Fruit fly (Drosophila melanogaster) whole organism, wandering third instar larva: ENCODE results near the gene M6.

ENCODE experiments used
- Abd-B ChIP-seq: fragments of >200 bp; optimal IDR thresholded peaks from 2 replicates; lab custom pipeline; 2017; ENCODE audit warnings: missing biosample characterization, missing genetic modification characterization
- CG32264 ChIP-seq: fragments of 200-800 bp; sonication (Bioruptor generic); optimal IDR thresholded peaks from 2 replicates; lab custom pipeline; 2016; ENCODE audit warnings: missing biosample characterization, missing genetic modification characterization
- CG9705 ChIP-seq: fragments of 200-800 bp; sonication (Bioruptor generic); optimal IDR thresholded peaks from 2 replicates; lab custom pipeline; 2018; ENCODE audit warnings: missing biosample characterization, mild to moderate bottlenecking, missing genetic modification characterization
- CrebA ChIP-seq: fragments of 200-800 bp; sonication (Bioruptor generic); optimal IDR thresholded peaks from 2 replicates; lab custom pipeline; 2016; ENCODE audit warnings: missing biosample characterization, mild to moderate bottlenecking, missing genetic modification characterization, borderline replicate concordance
- Dfd ChIP-seq: fragments of >200 bp; optimal IDR thresholded peaks from 2 replicates; lab custom pipeline; 2017; ENCODE audit warnings: missing biosample characterization, missing genetic modification characterization
- Dif ChIP-seq: fragments of 200-275, 200-300 bp; sonication (Bioruptor generic); optimal IDR thresholded peaks from 2 replicates; lab custom pipeline; 2018; ENCODE audit warnings: missing biosample characterization, missing genetic modification characterization; ENCODE audit not compliant: partially characterized antibody
- GATAd ChIP-seq: sonication (Bioruptor generic); optimal IDR thresholded peaks from 2 replicates; lab custom pipeline; 2016; ENCODE audit warnings: missing biosample characterization, missing genetic modification characterization
- HLH106 ChIP-seq: fragments of 200-800 bp; optimal IDR thresholded peaks from 3 replicates; lab custom pipeline; 2019; ENCODE audit warnings: missing biosample characterization, mild to moderate bottlenecking, missing genetic modification characterization, moderate library complexity
- Hnf4 ChIP-seq: fragments of 200-800 bp; sonication (Bioruptor generic); optimal IDR thresholded peaks from 2 replicates; lab custom pipeline; 2016; ENCODE audit warnings: missing biosample characterization, mild to moderate bottlenecking, missing genetic modification characterization
- Hr78 ChIP-seq: fragments of >200 bp; optimal IDR thresholded peaks from 2 replicates; lab custom pipeline; 2017; ENCODE audit warnings: missing biosample characterization, missing genetic modification characterization
- Hr83 ChIP-seq: fragments of 200-300 bp; sonication (Bioruptor generic); optimal IDR thresholded peaks from 2 replicates; lab custom pipeline; 2016; ENCODE audit warnings: missing biosample characterization, mild to moderate bottlenecking, missing genetic modification characterization, moderate library complexity; ENCODE audit not compliant: poor library complexity, severe bottlenecking
- Jra ChIP-seq: sonication (Bioruptor generic); optimal IDR thresholded peaks from 2 replicates; lab custom pipeline; 2016; ENCODE audit warnings: missing biosample characterization, missing genetic modification characterization
- Mio ChIP-seq: sonication (Bioruptor generic); optimal IDR thresholded peaks from 2 replicates; lab custom pipeline; 2016; ENCODE audit warnings: missing biosample characterization, missing genetic modification characterization
- Myc ChIP-seq: fragments of >200 bp; optimal IDR thresholded peaks from 2 replicates; lab custom pipeline; 2017
- N ChIP-seq: fragments of >200 bp; optimal IDR thresholded peaks from 2 replicates; lab custom pipeline; 2018; ENCODE audit warnings: missing biosample characterization, missing external identifiers, missing genetic modification characterization
- OdsH ChIP-seq: fragments of 200-800 bp; sonication (Bioruptor generic); optimal IDR thresholded peaks from 2 replicates; lab custom pipeline; 2016; ENCODE audit warnings: missing biosample characterization, mild to moderate bottlenecking, missing genetic modification characterization
- Rel ChIP-seq, 2 experiments: fragments of 200-800 bp; sonication (Bioruptor generic) in 1 of 2; optimal IDR thresholded peaks; 2 replicates in 1 of 2; 3 replicates in 1 of 2; lab custom pipeline; 2016 to 2019; ENCODE audit warnings: mild to moderate bottlenecking in 2 of 2, missing biosample characterization in 2 of 2, missing genetic modification characterization in 2 of 2, moderate library complexity in 1 of 2
- Sp1 ChIP-seq: fragments of 200-800 bp; sonication (Bioruptor generic); optimal IDR thresholded peaks from 3 replicates; lab custom pipeline; 2019; ENCODE audit warnings: missing biosample characterization, mild to moderate bottlenecking, missing genetic modification characterization, moderate library complexity
- Vsx2 ChIP-seq: fragments of 200-300, 225-300 bp; sonication (Bioruptor generic); optimal IDR thresholded peaks from 2 replicates; lab custom pipeline; 2018; ENCODE audit warnings: missing biosample characterization, missing genetic modification characterization; ENCODE audit not compliant: partially characterized antibody
- br ChIP-seq: fragments of 200-800 bp; sonication (Bioruptor generic); optimal IDR thresholded peaks from 2 replicates; lab custom pipeline; 2016; ENCODE audit warnings: missing biosample characterization, missing genetic modification characterization
- brk ChIP-seq: fragments of 200-800 bp; sonication (Bioruptor generic); optimal IDR thresholded peaks from 2 replicates; lab custom pipeline; 2016; ENCODE audit warnings: missing biosample characterization, mild to moderate bottlenecking, missing genetic modification characterization
- dl ChIP-seq, 2 experiments: fragments of 175-275, 200-275 bp in 1 of 2; fragments of 200-275 bp in 1 of 2; sonication (Bioruptor generic); optimal IDR thresholded peaks; lab custom pipeline; 2018; ENCODE audit warnings: mild to moderate bottlenecking in 2 of 2, missing biosample characterization in 2 of 2, missing genetic modification characterization in 2 of 2, moderate library complexity in 2 of 2; ENCODE audit not compliant: partially characterized antibody in 2 of 2, insufficient read depth in 1 of 2
- dmrt93B ChIP-seq: fragments of 200-800 bp; sonication (Bioruptor generic); optimal IDR thresholded peaks from 2 replicates; lab custom pipeline; 2018; ENCODE audit warnings: missing biosample characterization, mild to moderate bottlenecking, missing genetic modification characterization
- dsf ChIP-seq: sonication (Bioruptor generic); optimal IDR thresholded peaks from 2 replicates; lab custom pipeline; 2016; ENCODE audit warnings: missing biosample characterization, missing genetic modification characterization, borderline replicate concordance
- ey ChIP-seq: fragments of 200-800 bp; sonication (Bioruptor generic); optimal IDR thresholded peaks from 2 replicates; lab custom pipeline; 2016; ENCODE audit warnings: missing biosample characterization, missing genetic modification characterization
- foxo ChIP-seq, 2 experiments: fragments of 200-800 bp; sonication (Bioruptor generic); optimal IDR thresholded peaks; 2 replicates in 1 of 2; 3 replicates in 1 of 2; lab custom pipeline; 2016 to 2017; ENCODE audit warnings: missing biosample characterization in 2 of 2, missing genetic modification characterization in 2 of 2
- fru ChIP-seq: fragments of 200-800 bp; sonication (Bioruptor generic); optimal IDR thresholded peaks from 3 replicates; lab custom pipeline; 2016; ENCODE audit warnings: missing biosample characterization, mild to moderate bottlenecking, missing genetic modification characterization
- h ChIP-seq: fragments of 200-800 bp; sonication (Bioruptor generic); optimal IDR thresholded peaks from 3 replicates; lab custom pipeline; 2016; ENCODE audit warnings: missing biosample characterization, mild to moderate bottlenecking, missing genetic modification characterization
- jim ChIP-seq: fragments of 175-275, 200-325 bp; sonication (Bioruptor generic); optimal IDR thresholded peaks from 2 replicates; lab custom pipeline; 2016; ENCODE audit warnings: missing biosample characterization, mild to moderate bottlenecking, missing genetic modification characterization
- lola ChIP-seq: fragments of >200 bp; optimal IDR thresholded peaks from 2 replicates; lab custom pipeline; 2017; ENCODE audit warnings: missing biosample characterization, missing genetic modification characterization
- pan ChIP-seq: fragments of >200 bp; optimal IDR thresholded peaks from 2 replicates; lab custom pipeline; 2017
- psq ChIP-seq: fragments of 200-800 bp; sonication (Bioruptor generic); optimal IDR thresholded peaks from 3 replicates; lab custom pipeline; 2017; ENCODE audit warnings: missing biosample characterization, mild to moderate bottlenecking, missing genetic modification characterization, moderate library complexity
- rgr ChIP-seq: fragments of 200-800 bp; sonication (Bioruptor generic); optimal IDR thresholded peaks from 3 replicates; lab custom pipeline; 2016; ENCODE audit warnings: missing biosample characterization, mild to moderate bottlenecking, missing genetic modification characterization
- sage ChIP-seq: fragments of 200-800 bp; sonication (Bioruptor generic); optimal IDR thresholded peaks from 2 replicates; lab custom pipeline; 2016; ENCODE audit warnings: missing biosample characterization, mild to moderate bottlenecking, missing genetic modification characterization
- sv ChIP-seq: fragments of 200-800 bp; sonication (Bioruptor generic); optimal IDR thresholded peaks from 3 replicates; lab custom pipeline; 2016; ENCODE audit warnings: missing biosample characterization, missing genetic modification characterization
- tai ChIP-seq: sonication (Bioruptor generic); optimal IDR thresholded peaks from 2 replicates; lab custom pipeline; 2016; ENCODE audit warnings: missing biosample characterization, missing genetic modification characterization
- usp ChIP-seq: fragments of >200 bp; optimal IDR thresholded peaks from 2 replicates; lab custom pipeline; 2017; ENCODE audit warnings: missing biosample characterization, missing genetic modification characterization
- woc ChIP-seq: sonication (Bioruptor generic); optimal IDR thresholded peaks from 2 replicates; lab custom pipeline; 2016; ENCODE audit warnings: missing biosample characterization, mild to moderate bottlenecking, missing genetic modification characterization

M6 gene

DNA sequence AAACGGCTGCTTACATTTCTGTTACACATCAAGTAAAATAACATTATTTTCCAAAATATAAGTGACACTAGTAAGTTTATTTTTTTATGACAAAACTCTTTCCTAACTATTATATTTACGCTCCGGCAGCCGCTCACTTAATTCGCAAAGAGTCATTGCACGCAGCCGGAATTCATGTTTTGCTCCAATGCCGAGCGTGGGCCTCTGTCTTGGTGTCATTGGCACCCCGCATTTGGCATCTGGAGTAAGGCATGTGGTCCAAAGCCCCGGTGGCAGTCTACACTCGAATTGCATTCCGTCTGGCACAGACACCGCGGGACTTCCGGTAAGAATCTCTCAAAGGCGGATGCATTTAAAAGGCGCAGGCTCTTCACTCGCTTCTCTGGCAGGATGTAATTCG is 969 bp downstream of the M6 start:
- TF ChIP-seq lola (GFP tag; lab: Kevin White, UChicago), result no peak
- no peak for TF ChIP-seq psq (GFP tag; lab: Kevin White, UChicago)
- no peak for TF ChIP-seq usp (GFP tag; lab: Kevin White, UChicago)
- TF ChIP-seq Vsx2, result no peak
- no peak for TF ChIP-seq Hr78 (GFP tag; lab: Kevin White, UChicago)
- no peak for TF ChIP-seq rgr
- no peak for TF ChIP-seq N
- TF ChIP-seq Jra (GFP tag; lab: Kevin White, UChicago), result no peak
- no peak for TF ChIP-seq Rel (GFP tag; optimal IDR thresholded peaks at IDR 0.05; lab: Kevin White, UChicago)
- TF ChIP-seq Rel (tag; optimal IDR thresholded peaks at IDR 0.05; lab: Kevin White, UChicago), result no peak
- TF ChIP-seq dsf (GFP tag; lab: Kevin White, UChicago), result no peak

- TF ChIP-seq brk, result peak; percentile 37
- TF ChIP-seq ey (GFP tag; lab: Kevin White, UChicago), result peak; percentile 33
- peak; percentile 3 for TF ChIP-seq Sp1
- TF ChIP-seq h (GFP tag; lab: Kevin White, UChicago), result peak; percentile 52
- TF ChIP-seq woc (GFP tag; lab: Kevin White, UChicago), result peak; percentile 18
- no peak for TF ChIP-seq Mio (GFP tag; lab: Kevin White, UChicago)
- TF ChIP-seq rgr, result peak; percentile 39
- TF ChIP-seq Hnf4 (GFP tag; lab: Kevin White, UChicago), result peak; percentile 24
- peak in 1 of 2 experiments; percentile 47 for TF ChIP-seq foxo (GFP tag; optimal IDR thresholded peaks at IDR 0.05; lab: Kevin White, UChicago)
- TF ChIP-seq CG32264 (GFP tag; lab: Kevin White, UChicago), result no peak
- peak; percentile 19 for TF ChIP-seq fru (GFP tag; lab: Kevin White, UChicago)
- no peak for TF ChIP-seq jim
- no peak for TF ChIP-seq sage
- TF ChIP-seq Dif (GFP tag; lab: Kevin White, UChicago), result peak; percentile 41
- peak; percentile 6 for TF ChIP-seq HLH106 (tag; lab: Kevin White, UChicago)
- TF ChIP-seq Rel (GFP tag; optimal IDR thresholded peaks at IDR 0.05; lab: Kevin White, UChicago), result no peak
- peak; percentile 65 for TF ChIP-seq Rel (tag; optimal IDR thresholded peaks at IDR 0.05; lab: Kevin White, UChicago)
- TF ChIP-seq dl (GFP tag; optimal IDR thresholded peaks at IDR 0.05; lab: Kevin White, UChicago; ENCODE audit: insufficient read depth in 1 of 2, partially characterized antibody in 2 of 2), result peak in 1 of 2 experiments; percentile 64
- TF ChIP-seq, all 38 proteins: peak for 13
These were observed 2.0 kb downstream of the M6 start for dm6 chr3L:21509488-21510122.

DNA sequence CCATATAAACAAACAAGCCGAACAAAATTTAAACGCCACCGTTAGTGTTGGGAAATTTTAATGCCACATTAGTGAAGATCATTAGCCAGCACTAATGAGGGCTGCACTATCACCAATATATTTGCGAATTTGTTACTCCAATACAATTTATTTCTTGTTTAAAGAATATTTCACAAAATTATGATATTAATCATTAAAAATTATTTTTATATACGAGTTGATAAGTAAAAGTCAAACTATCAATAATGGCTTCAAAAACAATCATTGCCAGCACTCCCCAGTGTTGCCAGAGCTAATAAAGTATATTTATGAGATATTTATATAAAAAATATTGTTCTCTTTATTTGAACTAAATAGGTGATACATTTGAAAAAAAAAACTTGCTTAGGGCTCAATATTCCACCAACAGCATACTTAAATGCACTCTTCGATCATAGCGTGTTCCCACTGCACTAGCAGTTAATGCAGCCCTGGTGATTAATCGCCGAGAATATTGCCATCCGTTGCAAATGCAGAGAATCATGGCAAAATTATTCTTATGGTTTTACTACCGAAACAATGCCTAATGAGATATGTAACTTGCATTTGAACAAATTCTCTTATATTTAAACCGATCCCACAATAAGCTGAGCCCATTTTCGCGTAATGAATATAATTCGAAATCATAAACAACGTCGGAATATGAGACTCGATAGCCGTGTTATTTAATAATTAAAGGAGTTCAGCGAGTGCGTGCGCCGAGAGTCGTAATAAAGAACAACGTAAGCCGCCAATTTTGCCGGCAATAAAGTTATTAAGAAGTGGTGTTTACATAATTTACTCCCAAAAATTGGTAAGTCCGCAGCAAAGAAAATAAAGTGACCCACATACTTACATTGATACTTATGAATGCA is 8.4 kb downstream of the M6 start, which contains the start of the genes SAK and Cdk12:
Gene SAK (minus strand): TSS at position 65 of the 893 bp plus-strand sequence.
Gene Cdk12 (plus strand): TSS at position 484 of the 893 bp plus-strand sequence.
- TF ChIP-seq Sp1, result peak; percentile 87
- no peak for TF ChIP-seq Abd-B (GFP tag; lab: Kevin White, UChicago)
- TF ChIP-seq tai, result no peak
- peak; percentile 82 for TF ChIP-seq Hr83
- peak; percentile 80 for TF ChIP-seq psq (GFP tag; lab: Kevin White, UChicago)
- peak; percentile 71 for TF ChIP-seq Hnf4 (GFP tag; lab: Kevin White, UChicago)
- TF ChIP-seq ey (GFP tag; lab: Kevin White, UChicago), result peak; percentile 58
- TF ChIP-seq CG9705 (GFP tag; lab: Kevin White, UChicago), result peak; percentile 71
- TF ChIP-seq CG32264 (GFP tag; lab: Kevin White, UChicago), result no peak
- TF ChIP-seq Dif (GFP tag; lab: Kevin White, UChicago), result no peak
- TF ChIP-seq lola (GFP tag; lab: Kevin White, UChicago), result no peak
- TF ChIP-seq dsf (GFP tag; lab: Kevin White, UChicago), result peak; percentile 34
- peak; percentile 80 for TF ChIP-seq dmrt93B (GFP tag; lab: Kevin White, UChicago)
- TF ChIP-seq Myc, result peak; percentile 18
- TF ChIP-seq br (GFP tag; lab: Kevin White, UChicago), result peak; percentile 56
- TF ChIP-seq usp (GFP tag; lab: Kevin White, UChicago), result no peak
- no peak for TF ChIP-seq pan
- peak; percentile 55 for TF ChIP-seq sage
- peak; percentile 64 for TF ChIP-seq Hr78 (GFP tag; lab: Kevin White, UChicago)
- peak; percentile 79 for TF ChIP-seq sv
- TF ChIP-seq Mio (GFP tag; lab: Kevin White, UChicago), result no peak
- TF ChIP-seq rgr, result peak; percentile 85
- TF ChIP-seq h (GFP tag; lab: Kevin White, UChicago), result peak; percentile 70
- no peak for TF ChIP-seq Dfd (GFP tag; lab: Kevin White, UChicago)
- no peak for TF ChIP-seq CrebA (GFP tag; lab: Kevin White, UChicago)
- peak; percentile 55 for TF ChIP-seq woc (GFP tag; lab: Kevin White, UChicago)
- peak; percentile 90 for TF ChIP-seq HLH106 (tag; lab: Kevin White, UChicago)
- peak; percentile 62 for TF ChIP-seq Jra (GFP tag; lab: Kevin White, UChicago)
- peak; percentile 77 for TF ChIP-seq OdsH
- no peak for TF ChIP-seq dl (GFP tag; optimal IDR thresholded peaks at IDR 0.05; lab: Kevin White, UChicago; ENCODE audit: insufficient read depth in 1 of 2, partially characterized antibody in 2 of 2)
- TF ChIP-seq jim, result no peak
- peak; percentile 42 for TF ChIP-seq Rel (GFP tag; optimal IDR thresholded peaks at IDR 0.05; lab: Kevin White, UChicago)
- TF ChIP-seq Rel (tag; optimal IDR thresholded peaks at IDR 0.05; lab: Kevin White, UChicago), result peak; percentile 48
- no peak for TF ChIP-seq Vsx2
- TF ChIP-seq fru (GFP tag; lab: Kevin White, UChicago), result peak; percentile 79
- TF ChIP-seq foxo (GFP tag; optimal IDR thresholded peaks at IDR 0.05; lab: Kevin White, UChicago), result peak in 1 of 2 experiments; percentile 89
- TF ChIP-seq N, result peak; percentile 69
- peak; percentile 50 for TF ChIP-seq GATAd (GFP tag; lab: Kevin White, UChicago)
